Worm (Caenorhabditis elegans): ENCODE measurements around the gene srz-100.

DNA sequence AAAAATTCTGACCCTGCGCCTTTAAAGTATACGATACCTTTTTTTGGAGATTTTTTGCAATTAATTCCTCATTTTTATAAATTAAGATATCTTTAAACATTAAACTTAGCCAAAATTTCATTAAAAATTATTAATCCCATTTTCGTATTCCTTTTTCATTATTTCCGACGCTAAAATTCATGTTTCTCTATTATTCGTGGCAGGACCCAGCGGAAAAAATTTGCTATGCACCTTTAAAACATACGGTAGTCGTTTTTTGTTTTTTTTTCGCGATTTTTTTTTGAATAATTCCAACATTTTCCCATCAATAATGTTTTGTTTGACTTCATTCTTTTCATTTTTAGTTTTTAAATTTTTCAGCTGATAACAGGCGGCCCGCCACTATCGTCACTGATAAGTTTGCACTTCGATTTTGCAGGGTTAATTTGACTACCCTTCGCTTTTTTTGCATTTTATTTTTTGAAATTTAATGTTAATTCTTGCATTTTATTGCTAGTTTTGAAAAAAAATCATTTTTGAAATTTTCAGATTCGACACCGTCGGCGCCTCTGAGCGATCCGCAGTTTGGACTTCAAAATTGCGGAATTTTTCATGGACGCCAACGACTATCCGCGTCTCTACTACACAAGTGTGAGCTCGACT is 15.5 kb downstream of the srz-100 start, which contains the start of gene dkf-2:
- no peak for TF ChIP-seq scrt-1 (GFP tag; IDR thresholded peaks at IDR 0.05)
- no peak for TF ChIP-seq tbx-37 (GFP tag; conservative IDR thresholded peaks at IDR 0.05)
- no peak for TF ChIP-seq ama-1 (optimal IDR thresholded peaks at IDR 0.05)
- TF ChIP-seq F13C5.2 (tag; optimal IDR thresholded peaks at IDR 0.05) = no peak
- TF ChIP-seq tra-4 (tag; optimal IDR thresholded peaks at IDR 0.05) = no peak
- no peak for TF ChIP-seq ceh-36 (tag; optimal IDR thresholded peaks at IDR 0.05)
- TF ChIP-seq hnd-1 (tag; optimal IDR thresholded peaks at IDR 0.05) = no peak
- TF ChIP-seq aly-1 (tag; optimal IDR thresholded peaks at IDR 0.05) = no peak
- TF ChIP-seq ets-7 (tag; optimal IDR thresholded peaks at IDR 0.05) = no peak
- TF ChIP-seq sea-1 (GFP tag; conservative IDR thresholded peaks at IDR 0.05) = no peak
- no peak for TF ChIP-seq ceh-13 (GFP tag; optimal IDR thresholded peaks at IDR 0.05)
